Worm (Caenorhabditis elegans) whole organism, L3 larva: ENCODE data around the gene H28G03.2.

Source experiments
- ama-1 ChIP-seq: fragments of 150-350 bp; optimal IDR thresholded peaks from 2 replicates; lab custom pipeline; 2018
- ceh-82 ChIP-seq: fragments of 150-350 bp; optimal IDR thresholded peaks from 2 replicates; lab custom pipeline; 2014; ENCODE audit warnings: missing biosample characterization, missing genetic modification characterization
- egl-27 ChIP-seq: sonication (generic microtip); optimal IDR thresholded peaks from 4 replicates; lab custom pipeline; 2017; ENCODE audit warnings: missing biosample characterization, missing genetic modification reagents, missing genetic modification characterization
- egl-5 ChIP-seq: fragments of 150-350 bp; optimal IDR thresholded peaks from 2 replicates; lab custom pipeline; 2017; ENCODE audit warnings: missing biosample characterization, missing genetic modification reagents, missing genetic modification characterization, inconsistent platforms
- elt-2 ChIP-seq: sonication (generic microtip); optimal IDR thresholded peaks from 2 replicates; lab custom pipeline; 2016; ENCODE audit warnings: missing genetic modification reagents, mild to moderate bottlenecking, missing genetic modification characterization, missing compliant biosample characterization
- elt-3 ChIP-seq, 3 experiments: fragments of 150-350 bp in 1 of 3; sonication (generic microtip) in 2 of 3; optimal IDR thresholded peaks; 2 replicates in 2 of 3; 4 replicates in 1 of 3; lab custom pipeline; 2014 to 2017; ENCODE audit warnings: missing biosample characterization in 3 of 3, missing genetic modification characterization in 3 of 3
- eor-1 ChIP-seq, 2 experiments: fragments of 150-350 bp; optimal IDR thresholded peaks; 2 replicates each; lab custom pipeline; 2014 to 2018; ENCODE audit warnings: missing biosample characterization in 2 of 2, missing genetic modification characterization in 2 of 2
- fkh-10 ChIP-seq: sonication (generic microtip); optimal IDR thresholded peaks from 2 replicates; lab custom pipeline; 2017; ENCODE audit warnings: missing biosample characterization, missing genetic modification reagents, missing genetic modification characterization
- fkh-2 ChIP-seq: fragments of 150-350 bp; optimal IDR thresholded peaks from 2 replicates; lab custom pipeline; 2014; ENCODE audit warnings: missing biosample characterization, missing genetic modification reagents, missing genetic modification characterization
- fos-1 ChIP-seq: fragments of 150-350 bp; optimal IDR thresholded peaks from 2 replicates; lab custom pipeline; 2014; ENCODE audit warnings: missing biosample characterization, missing genetic modification characterization
- hmg-11 ChIP-seq: sonication (generic microtip); optimal IDR thresholded peaks from 2 replicates; lab custom pipeline; 2016; ENCODE audit warnings: missing genetic modification characterization, missing compliant biosample characterization
- jun-1 ChIP-seq: fragments of 150-350 bp; optimal IDR thresholded peaks from 2 replicates; lab custom pipeline; 2014; ENCODE audit warnings: missing biosample characterization, missing genetic modification reagents, missing genetic modification characterization
- lin-39 ChIP-seq: fragments of 150-350 bp; optimal IDR thresholded peaks from 2 replicates; lab custom pipeline; 2018; ENCODE audit warnings: missing biosample characterization, missing genetic modification reagents, missing genetic modification characterization
- mdl-1 ChIP-seq: fragments of 150-350 bp; optimal IDR thresholded peaks from 2 replicates; lab custom pipeline; 2014; ENCODE audit warnings: missing biosample characterization, missing genetic modification characterization
- mml-1 ChIP-seq: fragments of 150-350 bp; sonication (generic microtip); optimal IDR thresholded peaks from 3 replicates; lab custom pipeline; 2014; ENCODE audit warnings: missing biosample characterization, missing genetic modification characterization
- nfya-1 ChIP-seq: sonication (generic microtip); optimal IDR thresholded peaks from 2 replicates; lab custom pipeline; 2017; ENCODE audit warnings: missing genetic modification characterization, mild to moderate bottlenecking, missing compliant biosample characterization, antibody characterized with exemption, moderate library complexity; ENCODE audit not compliant: insufficient read depth
- nhr-11 ChIP-seq: fragments of 150-350 bp; optimal IDR thresholded peaks from 2 replicates; lab custom pipeline; 2014; ENCODE audit warnings: missing biosample characterization, missing genetic modification characterization
- nhr-23 ChIP-seq: fragments of 150-350 bp; optimal IDR thresholded peaks from 2 replicates; lab custom pipeline; 2014; ENCODE audit warnings: missing biosample characterization, missing genetic modification reagents, missing genetic modification characterization
- nhr-237 ChIP-seq: fragments of 150-350 bp; optimal IDR thresholded peaks from 2 replicates; lab custom pipeline; 2014; ENCODE audit warnings: missing biosample characterization, missing genetic modification characterization
- nhr-25 ChIP-seq: sonication (generic microtip); optimal IDR thresholded peaks from 2 replicates; lab custom pipeline; 2017; ENCODE audit warnings: missing biosample characterization, missing genetic modification characterization
- nhr-28 ChIP-seq: fragments of 150-350 bp; optimal IDR thresholded peaks from 2 replicates; lab custom pipeline; 2014; ENCODE audit warnings: missing biosample characterization, missing genetic modification characterization
- nhr-43 ChIP-seq: sonication (generic microtip); optimal IDR thresholded peaks from 2 replicates; lab custom pipeline; 2016; ENCODE audit warnings: mild to moderate bottlenecking, missing genetic modification characterization, missing compliant biosample characterization; ENCODE audit not compliant: poor library complexity, severe bottlenecking
- pha-4 ChIP-seq: fragments of 150-350 bp; optimal IDR thresholded peaks from 2 replicates; lab custom pipeline; 2014; ENCODE audit warnings: missing biosample characterization, missing genetic modification reagents, missing genetic modification characterization
- pqm-1 ChIP-seq: fragments of 150-350 bp; optimal IDR thresholded peaks from 2 replicates; lab custom pipeline; 2017; ENCODE audit warnings: missing biosample characterization, missing genetic modification characterization, inconsistent platforms
- skn-1 ChIP-seq: fragments of 150-350 bp; optimal IDR thresholded peaks from 2 replicates; lab custom pipeline; 2014; ENCODE audit warnings: missing biosample characterization, missing genetic modification characterization
- snpc-4 ChIP-seq: fragments of 150-350 bp; optimal IDR thresholded peaks from 2 replicates; lab custom pipeline; 2014; ENCODE audit warnings: missing biosample characterization, missing genetic modification characterization
- unc-62 ChIP-seq: fragments of 150-350 bp; sonication (generic microtip); optimal IDR thresholded peaks from 4 replicates; lab custom pipeline; 2014; ENCODE audit warnings: missing biosample characterization, missing genetic modification reagents, missing genetic modification characterization
- zag-1 ChIP-seq: fragments of 150-350 bp; optimal IDR thresholded peaks from 2 replicates; lab custom pipeline; 2014; ENCODE audit warnings: missing biosample characterization, missing genetic modification characterization
- ztf-11 ChIP-seq: fragments of 150-350 bp; optimal IDR thresholded peaks from 2 replicates; lab custom pipeline; 2014; ENCODE audit warnings: missing biosample characterization, missing genetic modification characterization

Gene H28G03.2

ce11 chrX:5208326-5208725 lies 2.8 kb downstream of the H28G03.2 start:
- TF ChIP-seq fkh-10 (GFP tag; lab: Kevin White, UChicago) (no peak), mdl-1 (tag; lab: Kevin White, UChicago) (no peak), eor-1 (tag; optimal IDR thresholded peaks at IDR 0.05; lab: Kevin White, UChicago) (no peak), nhr-237 (no peak)

ce11 chrX:5208831-5209230 lies 3.3 kb downstream of the H28G03.2 start:
- TF ChIP-seq snpc-4, result no peak
- peak; percentile 32 for TF ChIP-seq nhr-23 (tag; lab: Kevin White, UChicago)
- no peak for TF ChIP-seq pha-4 (tag; lab: Kevin White, UChicago)
- no peak for TF ChIP-seq elt-3 (tag; optimal IDR thresholded peaks at IDR 0.05; lab: Kevin White, UChicago)
- no peak for TF ChIP-seq pqm-1 (tag; lab: Kevin White, UChicago)
- TF ChIP-seq nhr-25, result peak; percentile 5
- TF ChIP-seq nhr-28 (tag; lab: Kevin White, UChicago), result no peak

ce11 chrX:5209429-5209828 lies 3.9 kb downstream of the H28G03.2 start:
- no peak for TF ChIP-seq ztf-11 (tag; lab: Kevin White, UChicago)
- TF ChIP-seq zag-1 (tag; lab: Kevin White, UChicago), result no peak
- no peak for TF ChIP-seq egl-5 (tag; lab: Kevin White, UChicago)
- no peak for TF ChIP-seq fos-1
- TF ChIP-seq elt-2 (tag; lab: Kevin White, UChicago), result peak; percentile 32
- TF ChIP-seq lin-39 (tag; lab: Kevin White, UChicago), result peak; percentile 57
- no peak for TF ChIP-seq nhr-28 (tag; lab: Kevin White, UChicago)
- TF ChIP-seq pha-4 (tag; lab: Kevin White, UChicago), result peak; percentile 17
- TF ChIP-seq mml-1 (tag; lab: Kevin White, UChicago), result no peak
- no peak for TF ChIP-seq unc-62 (GFP tag; lab: Kevin White, UChicago)
- no peak for TF ChIP-seq skn-1 (tag; lab: Kevin White, UChicago)

ce11 chrX:5210524-5210923 lies 5.0 kb downstream of the H28G03.2 start:
- TF ChIP-seq jun-1 (no peak), fkh-10 (GFP tag; lab: Kevin White, UChicago) (peak; percentile 13), lin-39 (tag; lab: Kevin White, UChicago) (peak; percentile 72), nhr-11 (tag; lab: Kevin White, UChicago) (no peak), hmg-11 (tag; lab: Kevin White, UChicago) (no peak), unc-62 (GFP tag; lab: Kevin White, UChicago) (no peak), nhr-237 (no peak), pha-4 (tag; lab: Kevin White, UChicago) (peak; percentile 52), nhr-25 (no peak), nfya-1 (peak; percentile 30), egl-27 (tag; lab: Kevin White, UChicago) (no peak)

ce11 chrX:5210927-5211655 lies 5.5 kb downstream of the H28G03.2 start:
- TF ChIP-seq elt-2 (tag; lab: Kevin White, UChicago), result peak; percentile 66
- no peak for TF ChIP-seq fkh-2 (tag; lab: Kevin White, UChicago)
- TF ChIP-seq, all 47 proteins: peak for 1

- TF ChIP-seq ama-1 (lab: Kevin White, UChicago), result no peak
- no peak for TF ChIP-seq nhr-11 (tag; lab: Kevin White, UChicago)
- TF ChIP-seq elt-3 (tag; optimal IDR thresholded peaks at IDR 0.05; lab: Kevin White, UChicago), result no peak
- no peak for TF ChIP-seq ceh-82 (tag; lab: Kevin White, UChicago)
- no peak for TF ChIP-seq nhr-43 (tag; lab: Kevin White, UChicago)
Observed at ce11 chrX:5213032-5213431, 7.5 kb downstream of the H28G03.2 start.
